Fruit fly (Drosophila melanogaster) whole organism, embryonic: ENCODE measurements around the gene PIG-Q.

Source experiments
- Atf6 ChIP-seq: fragments of 200-800 bp; sonication (Bioruptor generic); IDR thresholded peaks from 2 replicates; pipeline ENCODE4 v1.3.6; 2022; ENCODE audit warnings: missing biosample characterization, missing genetic modification characterization
- CG10366 ChIP-seq: fragments of 200-800 bp; sonication (Bioruptor generic); IDR thresholded peaks from 2 replicates; pipeline ENCODE4 v1.3.6; 2022; ENCODE audit warnings: missing biosample characterization, missing genetic modification characterization
- CG10959 ChIP-seq: fragments of 200-800 bp; sonication (Bioruptor generic); IDR thresholded peaks from 2 replicates; pipeline ENCODE4 v1.3.6; 2022; ENCODE audit warnings: missing biosample characterization, missing genetic modification characterization
- CG11695 ChIP-seq: fragments of 200-800 bp; sonication (Bioruptor generic); IDR thresholded peaks from 3 replicates; pipeline ENCODE4 v1.3.6; 2022; ENCODE audit warnings: missing biosample characterization, missing genetic modification characterization
- CG13894 ChIP-seq: fragments of 200-800 bp; sonication (Bioruptor generic); optimal IDR thresholded peaks from 3 replicates; lab custom pipeline; 2018; ENCODE audit warnings: missing biosample characterization, mild to moderate bottlenecking, missing genetic modification characterization, moderate library complexity
- CG17186 ChIP-seq: fragments of 200-800 bp; sonication (Bioruptor generic); optimal IDR thresholded peaks from 3 replicates; lab custom pipeline; 2017; ENCODE audit warnings: missing biosample characterization, missing genetic modification reagents, missing genetic modification characterization
- CG17568 ChIP-seq: fragments of 200-800 bp; sonication (Bioruptor generic); optimal IDR thresholded peaks from 2 replicates; lab custom pipeline; 2018; ENCODE audit warnings: missing biosample characterization, mild to moderate bottlenecking, missing genetic modification characterization, moderate library complexity
- CG2199 ChIP-seq: fragments of 200-800 bp; sonication (Bioruptor generic); IDR thresholded peaks from 3 replicates; pipeline ENCODE4 v1.3.6; 2022; ENCODE audit warnings: missing biosample characterization, missing genetic modification characterization
- CG2712 ChIP-seq: fragments of 200-800 bp; optimal IDR thresholded peaks from 3 replicates; lab custom pipeline; 2019; ENCODE audit warnings: missing biosample characterization, mild to moderate bottlenecking, missing genetic modification characterization, moderate library complexity
- CG31365 ChIP-seq: fragments of 200-800 bp; sonication (Bioruptor generic); optimal IDR thresholded peaks from 2 replicates; lab custom pipeline; 2018; ENCODE audit warnings: missing biosample characterization, mild to moderate bottlenecking, missing genetic modification characterization
- CG31441 ChIP-seq: fragments of 200-800 bp; sonication (Bioruptor generic); IDR thresholded peaks from 2 replicates; pipeline ENCODE4 v1.3.6; 2022; ENCODE audit warnings: missing biosample characterization, missing genetic modification characterization
- CG3163 ChIP-seq: fragments of 200-800 bp; sonication (Bioruptor generic); optimal IDR thresholded peaks from 3 replicates; lab custom pipeline; 2016; ENCODE audit warnings: missing biosample characterization, missing genetic modification characterization
- CG4854 ChIP-seq: fragments of 200-800 bp; sonication (Bioruptor generic); optimal IDR thresholded peaks from 2 replicates; lab custom pipeline; 2016; ENCODE audit warnings: missing biosample characterization, missing genetic modification characterization, inconsistent platforms
- CG5245 ChIP-seq: fragments of 200-800 bp; sonication (Bioruptor generic); optimal IDR thresholded peaks from 3 replicates; lab custom pipeline; 2016; ENCODE audit warnings: missing biosample characterization, missing genetic modification characterization
- CG6254 ChIP-seq: fragments of 200-800 bp; sonication (Bioruptor generic); optimal IDR thresholded peaks from 3 replicates; lab custom pipeline; 2017; ENCODE audit warnings: mild to moderate bottlenecking, missing biosample characterization, missing genetic modification reagents, missing genetic modification characterization
- CG8281 ChIP-seq: fragments of 200-800 bp; sonication (Bioruptor generic); optimal IDR thresholded peaks from 2 replicates; lab custom pipeline; 2018; ENCODE audit warnings: missing biosample characterization, mild to moderate bottlenecking, missing genetic modification characterization, moderate library complexity
- CG9727 ChIP-seq: fragments of 200-800 bp; sonication (Bioruptor generic); optimal IDR thresholded peaks from 3 replicates; lab custom pipeline; 2017; ENCODE audit warnings: missing biosample characterization, mild to moderate bottlenecking, missing genetic modification characterization
- CG9932 ChIP-seq: fragments of 200-800 bp; sonication (Bioruptor generic); IDR thresholded peaks from 2 replicates; pipeline ENCODE4 v1.3.6; 2022; ENCODE audit warnings: missing biosample characterization, missing genetic modification characterization
- Dad ChIP-seq: fragments of 200-800 bp; sonication (Bioruptor generic); optimal IDR thresholded peaks from 3 replicates; lab custom pipeline; 2016; ENCODE audit warnings: missing biosample characterization, missing genetic modification characterization
- Dip3 ChIP-seq: fragments of 200-800 bp; sonication (Bioruptor generic); optimal IDR thresholded peaks from 3 replicates; lab custom pipeline; 2016; ENCODE audit warnings: missing biosample characterization, missing genetic modification characterization
- Doc2 ChIP-seq: fragments of 200-800 bp; sonication (Bioruptor generic); IDR thresholded peaks from 2 replicates; pipeline ENCODE4 v1.3.6; 2022; ENCODE audit warnings: missing biosample characterization, missing genetic modification characterization
- Fer1 ChIP-seq: fragments of 200-800 bp; sonication (Bioruptor generic); optimal IDR thresholded peaks from 2 replicates; lab custom pipeline; 2017; ENCODE audit warnings: missing biosample characterization, mild to moderate bottlenecking, missing genetic modification characterization
- Fer2 ChIP-seq: fragments of 200-800 bp; sonication (Bioruptor generic); optimal IDR thresholded peaks from 2 replicates; lab custom pipeline; 2018; ENCODE audit warnings: missing biosample characterization, mild to moderate bottlenecking, missing genetic modification characterization, moderate library complexity
- Hand ChIP-seq: fragments of 200-800 bp; sonication (Bioruptor generic); optimal IDR thresholded peaks from 2 replicates; lab custom pipeline; 2017; ENCODE audit warnings: mild to moderate bottlenecking, missing biosample characterization, missing genetic modification reagents, missing genetic modification characterization
- Hmx ChIP-seq: fragments of 200-800 bp; sonication (Bioruptor generic); optimal IDR thresholded peaks from 2 replicates; lab custom pipeline; 2016; ENCODE audit warnings: missing biosample characterization, missing genetic modification characterization
- Opbp ChIP-seq: fragments of 200-800 bp; sonication (Bioruptor generic); IDR thresholded peaks from 3 replicates; pipeline ENCODE4 v1.3.6; 2022; ENCODE audit warnings: missing biosample characterization, missing genetic modification characterization; ENCODE audit not compliant: partially characterized antibody
- Sox100B ChIP-seq: fragments of 200-800 bp; sonication (Bioruptor generic); optimal IDR thresholded peaks from 3 replicates; lab custom pipeline; 2018; ENCODE audit warnings: missing biosample characterization, mild to moderate bottlenecking, missing genetic modification characterization
- TFAM ChIP-seq: fragments of 200-800 bp; sonication (Bioruptor generic); optimal IDR thresholded peaks from 2 replicates; lab custom pipeline; 2017; ENCODE audit warnings: missing biosample characterization, missing genetic modification characterization, inconsistent platforms
- ato ChIP-seq: fragments of 200-800 bp; sonication (Bioruptor generic); IDR thresholded peaks from 2 replicates; pipeline ENCODE4 v1.3.6; 2022; ENCODE audit warnings: missing biosample characterization, missing genetic modification characterization; ENCODE audit not compliant: partially characterized antibody
- bigmax ChIP-seq: fragments of 200-800 bp; sonication (Bioruptor generic); optimal IDR thresholded peaks from 2 replicates; lab custom pipeline; 2018; ENCODE audit warnings: missing biosample characterization, mild to moderate bottlenecking, missing genetic modification characterization
- danr ChIP-seq: fragments of 200-800 bp; sonication (Bioruptor generic); IDR thresholded peaks from 2 replicates; pipeline ENCODE4 v1.3.6; 2022; ENCODE audit warnings: missing biosample characterization, missing genetic modification characterization
- dm ChIP-seq: fragments of 200-800 bp; sonication (Bioruptor generic); optimal IDR thresholded peaks from 3 replicates; lab custom pipeline; 2016; ENCODE audit warnings: missing biosample characterization, missing genetic modification characterization
- fd102C ChIP-seq: fragments of 200-800 bp; sonication (Bioruptor generic); optimal IDR thresholded peaks from 2 replicates; lab custom pipeline; 2018; ENCODE audit warnings: missing biosample characterization, mild to moderate bottlenecking, missing genetic modification characterization, moderate library complexity
- ftz-f1 ChIP-seq: fragments of 200-800 bp; sonication (Bioruptor generic); optimal IDR thresholded peaks from 2 replicates; lab custom pipeline; 2016; ENCODE audit warnings: missing biosample characterization, missing genetic modification characterization
- gsb ChIP-seq: fragments of 200-800 bp; sonication (Bioruptor generic); IDR thresholded peaks from 2 replicates; pipeline ENCODE4 v1.3.6; 2022; ENCODE audit warnings: missing biosample characterization, missing genetic modification characterization
- ham ChIP-seq: fragments of 200-800 bp; sonication (Bioruptor generic); IDR thresholded peaks from 2 replicates; pipeline ENCODE4 v1.3.6; 2022; ENCODE audit warnings: missing biosample characterization, missing genetic modification characterization
- hbn ChIP-seq: fragments of 200-800 bp; sonication (Bioruptor generic); IDR thresholded peaks from 2 replicates; pipeline ENCODE4 v1.3.6; 2022; ENCODE audit warnings: missing biosample characterization, missing genetic modification characterization; ENCODE audit not compliant: partially characterized antibody
- ind ChIP-seq: fragments of 200-800 bp; sonication (Bioruptor generic); optimal IDR thresholded peaks from 3 replicates; lab custom pipeline; 2016; ENCODE audit warnings: missing biosample characterization, missing genetic modification characterization
- klu ChIP-seq: fragments of 200-800 bp; sonication (Bioruptor generic); IDR thresholded peaks from 2 replicates; pipeline ENCODE4 v1.3.6; 2022; ENCODE audit warnings: missing biosample characterization, missing genetic modification characterization
- onecut ChIP-seq: fragments of 200-800 bp; sonication (Bioruptor generic); IDR thresholded peaks from 2 replicates; pipeline ENCODE4 v1.3.6; 2022; ENCODE audit warnings: missing biosample characterization, missing genetic modification characterization
- pnt ChIP-seq: fragments of 200-800 bp; sonication (Bioruptor generic); optimal IDR thresholded peaks from 3 replicates; lab custom pipeline; 2016; ENCODE audit warnings: missing biosample characterization, missing genetic modification characterization
- pzg ChIP-seq: fragments of 200-800 bp; sonication (Bioruptor generic); optimal IDR thresholded peaks from 3 replicates; lab custom pipeline; 2018; ENCODE audit warnings: missing biosample characterization, mild to moderate bottlenecking, missing genetic modification characterization, moderate library complexity
- ranshi ChIP-seq: fragments of 200-800 bp; sonication (Bioruptor generic); IDR thresholded peaks from 2 replicates; pipeline ENCODE4 v1.3.6; 2022; ENCODE audit warnings: missing biosample characterization, missing genetic modification characterization
- sens-2 ChIP-seq: fragments of 200-800 bp; sonication (Bioruptor generic); IDR thresholded peaks from 2 replicates; pipeline ENCODE4 v1.3.6; 2022; ENCODE audit warnings: missing biosample characterization, missing genetic modification characterization
- sisA ChIP-seq: fragments of 200-800 bp; sonication (Bioruptor generic); IDR thresholded peaks from 2 replicates; pipeline ENCODE4 v1.3.6; 2022; ENCODE audit warnings: missing biosample characterization, missing genetic modification characterization
- slbo ChIP-seq: fragments of 200-800 bp; sonication (Bioruptor generic); IDR thresholded peaks from 2 replicates; pipeline ENCODE4 v1.3.6; 2022; ENCODE audit warnings: missing biosample characterization, missing genetic modification characterization
- so ChIP-seq: fragments of 200-800 bp; sonication (Bioruptor generic); IDR thresholded peaks from 3 replicates; pipeline ENCODE4 v1.3.6; 2022; ENCODE audit warnings: missing biosample characterization, missing genetic modification characterization
- stwl ChIP-seq: fragments of 200-800 bp; sonication (Bioruptor generic); optimal IDR thresholded peaks from 3 replicates; lab custom pipeline; 2018; ENCODE audit warnings: missing biosample characterization, mild to moderate bottlenecking, missing genetic modification characterization, moderate library complexity
- tin ChIP-seq: fragments of 200-800 bp; sonication (Bioruptor generic); optimal IDR thresholded peaks from 3 replicates; lab custom pipeline; 2016; ENCODE audit warnings: missing biosample characterization, missing genetic modification characterization
- toy ChIP-seq: fragments of 200-800 bp; sonication (Bioruptor generic); IDR thresholded peaks from 2 replicates; pipeline ENCODE4 v1.3.6; 2022; ENCODE audit warnings: missing biosample characterization, missing genetic modification characterization
- usp ChIP-seq: fragments of >200 bp; optimal IDR thresholded peaks from 2 replicates; lab custom pipeline; 2017; ENCODE audit warnings: missing biosample characterization, missing genetic modification characterization
- vnd ChIP-seq: fragments of 200-800 bp; sonication (Bioruptor generic); IDR thresholded peaks from 3 replicates; pipeline ENCODE4 v1.3.6; 2022; ENCODE audit warnings: missing biosample characterization, missing genetic modification characterization; ENCODE audit not compliant: partially characterized antibody

PIG-Q gene

dm6 chrX:16385942-16386392 is 27.0 kb downstream of the PIG-Q start (continued):
- peak; percentile 35 for TF ChIP-seq Sox100B (GFP tag; lab: Kevin White, UChicago)
- peak; percentile 58; the same call in 1 of the 2 replicates for TF ChIP-seq CG31441 (GFP tag; lab: Robert Waterston, UW)
- no peak for TF ChIP-seq Fer2 (tag; lab: Kevin White, UChicago)
- no peak for TF ChIP-seq sens-2 (GFP tag; lab: Robert Waterston, UW)
- peak; percentile 35 for TF ChIP-seq CG2712 (tag; lab: Kevin White, UChicago)
- TF ChIP-seq CG13894 (tag; lab: Kevin White, UChicago) = no peak
- TF ChIP-seq CG17568 = no peak
- TF ChIP-seq Atf6 = peak; percentile 51; the same call in 1 of the 2 replicates
- no peak for TF ChIP-seq hbn (GFP tag; lab: Robert Waterston, UW)
- no peak for TF ChIP-seq stwl (tag; lab: Kevin White, UChicago)
- TF ChIP-seq CG10959 = no peak
- no peak for TF ChIP-seq ham
- TF ChIP-seq ranshi (GFP tag; lab: Robert Waterston, UW) = no peak
- TF ChIP-seq Dad (GFP tag; lab: Kevin White, UChicago) = no peak
- no peak for TF ChIP-seq ftz-f1
- no peak for TF ChIP-seq Hmx
- TF ChIP-seq CG6254 (GFP tag; lab: Kevin White, UChicago) = no peak
- peak; percentile 44 for TF ChIP-seq CG9727 (GFP tag; lab: Kevin White, UChicago)
- no peak for TF ChIP-seq klu (GFP tag; lab: Robert Waterston, UW)
- no peak for TF ChIP-seq CG4854
- no peak for TF ChIP-seq TFAM (GFP tag; lab: Kevin White, UChicago)
- TF ChIP-seq ind = peak; percentile 19
- peak; percentile 3 for TF ChIP-seq dm (GFP tag; lab: Kevin White, UChicago)
- TF ChIP-seq CG9932 (GFP tag; lab: Robert Waterston, UW) = peak; percentile 50
- 0 out of 2 replicates have a peak, but pooled peaks have one; percentile 17 for TF ChIP-seq onecut (GFP tag; lab: Robert Waterston, UW)
- no peak for TF ChIP-seq CG17186 (GFP tag; lab: Kevin White, UChicago)
- TF ChIP-seq CG11695 (GFP tag; lab: Robert Waterston, UW) = 0 out of 3 replicates have a peak, but pooled peaks have one; percentile 31
- peak; percentile 51 for TF ChIP-seq Fer1 (GFP tag; lab: Kevin White, UChicago)
- no peak for TF ChIP-seq bigmax (GFP tag; lab: Kevin White, UChicago)
- TF ChIP-seq vnd (GFP tag; lab: Robert Waterston, UW) = no peak
- no peak for TF ChIP-seq gsb (GFP tag; lab: Robert Waterston, UW)
- TF ChIP-seq usp = no peak
- TF ChIP-seq pzg = no peak
- TF ChIP-seq CG8281 = no peak
- peak; percentile 37 for TF ChIP-seq Dip3
- no peak for TF ChIP-seq pnt
- peak; percentile 3 for TF ChIP-seq CG31365 (tag; lab: Kevin White, UChicago)
- peak; percentile 42 for TF ChIP-seq Hand (GFP tag; lab: Kevin White, UChicago)
- no peak for TF ChIP-seq danr
- no peak for TF ChIP-seq tin
- no peak for TF ChIP-seq CG3163 (GFP tag; lab: Kevin White, UChicago)
- TF ChIP-seq toy (GFP tag; lab: Robert Waterston, UW) = no peak
- peak; percentile 47; the same call in 1 of the 2 replicates for TF ChIP-seq slbo (GFP tag; lab: Robert Waterston, UW)
- no peak for TF ChIP-seq CG5245 (GFP tag; lab: Kevin White, UChicago)
- TF ChIP-seq fd102C = no peak
- no peak for TF ChIP-seq sisA (GFP tag; lab: Robert Waterston, UW)
- no peak for TF ChIP-seq Doc2 (GFP tag; lab: Robert Waterston, UW)
- no peak for TF ChIP-seq CG2199 (GFP tag; lab: Robert Waterston, UW)
- TF ChIP-seq CG10366 (GFP tag; lab: Robert Waterston, UW) = no peak
- no peak for TF ChIP-seq Opbp (GFP tag; lab: Robert Waterston, UW)
- TF ChIP-seq so = no peak
- no peak for TF ChIP-seq ato (GFP tag; lab: Robert Waterston, UW)
